Fruit fly (Drosophila melanogaster) whole organism, wandering third instar larva: ENCODE data around the gene CG12115.

Experiments
- fru ChIP-seq: fragments of 200-800 bp; sonication (Bioruptor generic); optimal IDR thresholded peaks from 3 replicates; lab custom pipeline; 2016; ENCODE audit warnings: missing biosample characterization, mild to moderate bottlenecking, missing genetic modification characterization
- h ChIP-seq: fragments of 200-800 bp; sonication (Bioruptor generic); optimal IDR thresholded peaks from 3 replicates; lab custom pipeline; 2016; ENCODE audit warnings: missing biosample characterization, mild to moderate bottlenecking, missing genetic modification characterization
- pan ChIP-seq: fragments of >200 bp; optimal IDR thresholded peaks from 2 replicates; lab custom pipeline; 2017
- usp ChIP-seq: fragments of >200 bp; optimal IDR thresholded peaks from 2 replicates; lab custom pipeline; 2017; ENCODE audit warnings: missing biosample characterization, missing genetic modification characterization

- TF ChIP-seq usp (GFP tag; lab: Kevin White, UChicago) (no peak), pan (lab: Kevin White, UChicago) (no peak), h (GFP tag; lab: Kevin White, UChicago) (peak; percentile 6), fru (GFP tag; lab: Kevin White, UChicago) (no peak)
These were observed 41.3 kb downstream of the CG12115 start, which contains the start of the genes fh and Bap111 for dm6 chrX:9148989-9149522.
